Worm (Caenorhabditis elegans): Measurements from ENCODE around the gene nspc-10.
"Not testable (repeated sequence)": the region's sequence is repeated elsewhere in the genome, so short reads cannot be mapped to it uniquely, and the experiment has no call there.

DNA sequence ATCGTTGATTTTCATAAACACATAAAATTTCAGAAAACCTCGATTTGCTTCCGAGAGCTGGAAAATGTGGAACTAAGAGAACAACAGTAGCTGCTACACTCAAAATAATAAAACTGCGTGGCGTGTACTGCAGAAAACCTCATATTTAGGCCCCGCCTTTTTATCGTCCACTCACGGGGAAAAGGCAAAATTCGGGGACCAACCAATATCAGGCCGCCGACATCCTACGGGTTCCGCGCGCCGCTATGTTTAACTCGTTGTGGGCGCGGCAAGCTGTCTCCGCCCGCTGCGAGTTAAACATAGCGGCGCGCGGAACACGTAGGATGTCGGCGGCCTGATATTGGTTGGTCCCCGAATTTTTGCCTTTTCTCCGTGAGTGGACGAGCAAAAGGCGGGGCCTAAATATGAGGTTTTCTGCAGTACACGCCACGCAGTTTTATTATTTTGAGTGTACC lies 35.3 kb upstream of the nspc-10 start, which contains the start of gene F17A2.16:
- not testable (repeated sequence) for TF ChIP-seq ceh-9, jun-1, pha-4, zag-1, nhr-28, ceh-82, aly-2, lin-15B (tag; optimal IDR thresholded peaks at IDR 0.05)
